Worm (Caenorhabditis elegans) whole organism, L2 larva: ENCODE measurements around the gene rgs-4.

Experiments used
- C34F6.9 ChIP-seq: fragments of 150-350 bp; optimal IDR thresholded peaks from 2 replicates; lab custom pipeline; 2014; ENCODE audit warnings: missing biosample characterization, missing genetic modification characterization
- F13H6.1 ChIP-seq: sonication (generic microtip); optimal IDR thresholded peaks from 2 replicates; lab custom pipeline; 2016; ENCODE audit warnings: missing genetic modification characterization, missing compliant biosample characterization
- R02D3.7 ChIP-seq: fragments of 150-350 bp; optimal IDR thresholded peaks from 2 replicates; lab custom pipeline; 2014; ENCODE audit warnings: missing biosample characterization, missing genetic modification characterization
- Y55F3AM.14 ChIP-seq: fragments of 200-800 bp; sonication (Bioruptor generic); optimal IDR thresholded peaks from 2 replicates; lab custom pipeline; 2018; ENCODE audit warnings: mild to moderate bottlenecking, missing genetic modification characterization, missing compliant biosample characterization
- ZK546.5 ChIP-seq: sonication (generic microtip); optimal IDR thresholded peaks from 2 replicates; lab custom pipeline; 2017; ENCODE audit warnings: missing biosample characterization, missing genetic modification characterization
- alr-1 ChIP-seq: fragments of 150-350 bp; optimal IDR thresholded peaks from 2 replicates; lab custom pipeline; 2014; ENCODE audit warnings: missing biosample characterization, missing genetic modification characterization
- aly-2 ChIP-seq: fragments of 150-350 bp; optimal IDR thresholded peaks from 2 replicates; lab custom pipeline; 2014; ENCODE audit warnings: missing biosample characterization, missing genetic modification characterization
- ama-1 ChIP-seq: fragments of 150-350 bp; optimal IDR thresholded peaks from 2 replicates; lab custom pipeline; 2018; ENCODE audit warnings: inconsistent platforms
- blmp-1 ChIP-seq: sonication (generic microtip); optimal IDR thresholded peaks from 2 replicates; lab custom pipeline; 2017; ENCODE audit warnings: missing genetic modification characterization, mild to moderate bottlenecking, missing compliant biosample characterization, antibody characterized with exemption, moderate library complexity; ENCODE audit not compliant: insufficient read depth
- ceh-16 ChIP-seq: fragments of 150-350 bp; optimal IDR thresholded peaks from 2 replicates; lab custom pipeline; 2014; ENCODE audit warnings: missing biosample characterization, missing genetic modification characterization
- ceh-82 ChIP-seq: fragments of 150-350 bp; optimal IDR thresholded peaks from 2 replicates; lab custom pipeline; 2014; ENCODE audit warnings: missing biosample characterization, missing genetic modification characterization
- crh-2 ChIP-seq: sonication (generic microtip); optimal IDR thresholded peaks from 2 replicates; lab custom pipeline; 2017; ENCODE audit warnings: missing biosample characterization, missing genetic modification characterization
- dmd-4 ChIP-seq: sonication (generic microtip); optimal IDR thresholded peaks from 2 replicates; lab custom pipeline; 2017; ENCODE audit warnings: missing biosample characterization, missing genetic modification characterization
- egl-27 ChIP-seq: sonication (generic microtip); optimal IDR thresholded peaks from 3 replicates; lab custom pipeline; 2017; ENCODE audit warnings: missing biosample characterization, missing genetic modification reagents, missing genetic modification characterization
- elt-1 ChIP-seq: fragments of 150-350 bp; optimal IDR thresholded peaks from 2 replicates; lab custom pipeline; 2014; ENCODE audit warnings: missing biosample characterization, missing genetic modification characterization
- elt-3 ChIP-seq: sonication (generic microtip); optimal IDR thresholded peaks from 2 replicates; lab custom pipeline; 2017; ENCODE audit warnings: missing biosample characterization, missing genetic modification characterization
- fos-1 ChIP-seq: fragments of 150-350 bp; optimal IDR thresholded peaks from 2 replicates; lab custom pipeline; 2014; ENCODE audit warnings: missing biosample characterization, missing genetic modification characterization
- gmeb-1 ChIP-seq: fragments of 150-350 bp; optimal IDR thresholded peaks from 2 replicates; lab custom pipeline; 2014; ENCODE audit warnings: missing biosample characterization, missing genetic modification characterization
- lin-11 ChIP-seq: fragments of 150-350 bp; sonication (generic microtip); optimal IDR thresholded peaks from 2 replicates; lab custom pipeline; 2014; ENCODE audit warnings: missing biosample characterization, missing genetic modification characterization, inconsistent platforms, mixed read lengths
- lin-13 ChIP-seq: fragments of 150-350 bp; optimal IDR thresholded peaks from 2 replicates; lab custom pipeline; 2014; ENCODE audit warnings: missing biosample characterization, missing genetic modification reagents, missing genetic modification characterization
- lin-39 ChIP-seq: fragments of 150-350 bp; optimal IDR thresholded peaks from 2 replicates; lab custom pipeline; 2014; ENCODE audit warnings: missing biosample characterization, missing genetic modification reagents, missing genetic modification characterization
- lsy-2 ChIP-seq, 2 experiments: fragments of 150-350 bp in 1 of 2; sonication (generic microtip) in 1 of 2; optimal IDR thresholded peaks; 2 replicates each; lab custom pipeline; 2014 to 2017; ENCODE audit warnings: missing biosample characterization in 2 of 2, missing genetic modification characterization in 2 of 2
- mab-5 ChIP-seq: fragments of 150-350 bp; optimal IDR thresholded peaks from 2 replicates; lab custom pipeline; 2014; ENCODE audit warnings: missing biosample characterization, missing genetic modification characterization
- mbf-1 ChIP-seq: sonication (generic microtip); optimal IDR thresholded peaks from 2 replicates; lab custom pipeline; 2017; ENCODE audit warnings: missing biosample characterization, missing genetic modification characterization
- mdl-1 ChIP-seq, 2 experiments: fragments of 150-350 bp in 1 of 2; sonication (generic microtip) in 1 of 2; optimal IDR thresholded peaks; 2 replicates each; lab custom pipeline; 2017; ENCODE audit warnings: missing biosample characterization in 2 of 2, missing genetic modification characterization in 2 of 2
- nhr-10 ChIP-seq: sonication (generic microtip); optimal IDR thresholded peaks from 2 replicates; lab custom pipeline; 2017; ENCODE audit warnings: missing biosample characterization, missing genetic modification characterization
- nhr-11 ChIP-seq: fragments of 150-350 bp; optimal IDR thresholded peaks from 2 replicates; lab custom pipeline; 2014; ENCODE audit warnings: missing biosample characterization, missing genetic modification characterization
- nhr-12 ChIP-seq: fragments of 150-350 bp; optimal IDR thresholded peaks from 2 replicates; lab custom pipeline; 2014; ENCODE audit warnings: missing biosample characterization, missing genetic modification characterization
- nhr-129 ChIP-seq: fragments of 150-350 bp; optimal IDR thresholded peaks from 2 replicates; lab custom pipeline; 2014; ENCODE audit warnings: missing biosample characterization, missing genetic modification characterization
- nhr-21 ChIP-seq: fragments of 150-350 bp; optimal IDR thresholded peaks from 2 replicates; lab custom pipeline; 2014; ENCODE audit warnings: missing biosample characterization, missing genetic modification characterization
- nhr-23 ChIP-seq: fragments of 150-350 bp; optimal IDR thresholded peaks from 2 replicates; lab custom pipeline; 2014; ENCODE audit warnings: missing biosample characterization, missing genetic modification reagents, missing genetic modification characterization
- nhr-237 ChIP-seq: fragments of 150-350 bp; optimal IDR thresholded peaks from 2 replicates; lab custom pipeline; 2014; ENCODE audit warnings: missing biosample characterization, missing genetic modification characterization
- nhr-25 ChIP-seq: fragments of 150-350 bp; sonication (generic microtip); optimal IDR thresholded peaks from 3 replicates; lab custom pipeline; 2014; ENCODE audit warnings: missing biosample characterization, missing genetic modification characterization
- nhr-6 ChIP-seq: fragments of 150-350 bp; optimal IDR thresholded peaks from 2 replicates; lab custom pipeline; 2014; ENCODE audit warnings: missing biosample characterization, missing genetic modification characterization
- nhr-77 ChIP-seq: fragments of 150-350 bp; optimal IDR thresholded peaks from 2 replicates; lab custom pipeline; 2014; ENCODE audit warnings: missing biosample characterization, missing genetic modification characterization
- peb-1 ChIP-seq: fragments of 150-350 bp; optimal IDR thresholded peaks from 2 replicates; lab custom pipeline; 2014; ENCODE audit warnings: missing biosample characterization, missing genetic modification characterization
- sem-4 ChIP-seq: fragments of 150-350 bp; optimal IDR thresholded peaks from 2 replicates; lab custom pipeline; 2014; ENCODE audit warnings: missing biosample characterization, missing genetic modification reagents, missing genetic modification characterization
- skn-1 ChIP-seq: sonication (generic microtip); optimal IDR thresholded peaks from 2 replicates; lab custom pipeline; 2017; ENCODE audit warnings: missing biosample characterization, missing genetic modification characterization
- sma-3 ChIP-seq: sonication (generic microtip); optimal IDR thresholded peaks from 2 replicates; lab custom pipeline; 2016; ENCODE audit warnings: missing genetic modification reagents, missing genetic modification characterization, missing compliant biosample characterization
- sma-9 ChIP-seq, 2 experiments: fragments of 150-350 bp in 1 of 2; sonication (generic microtip) in 1 of 2; optimal IDR thresholded peaks; 2 replicates each; lab custom pipeline; 2014 to 2016; ENCODE audit warnings: missing genetic modification characterization in 2 of 2, mild to moderate bottlenecking in 1 of 2, missing biosample characterization in 1 of 2, missing compliant biosample characterization in 1 of 2, missing genetic modification reagents in 1 of 2, moderate library complexity in 1 of 2
- snpc-4 ChIP-seq: fragments of 150-350 bp; optimal IDR thresholded peaks from 2 replicates; lab custom pipeline; 2014; ENCODE audit warnings: missing biosample characterization, missing genetic modification characterization
- unc-39 ChIP-seq: fragments of 150-350 bp; optimal IDR thresholded peaks from 2 replicates; lab custom pipeline; 2014; ENCODE audit warnings: missing biosample characterization, missing genetic modification characterization
- unc-55 ChIP-seq: fragments of 150-350 bp; sonication (generic microtip); optimal IDR thresholded peaks from 3 replicates; lab custom pipeline; 2014; ENCODE audit warnings: missing biosample characterization, missing genetic modification reagents, missing genetic modification characterization
- unc-62 ChIP-seq: fragments of 150-350 bp; optimal IDR thresholded peaks from 2 replicates; lab custom pipeline; 2014; ENCODE audit warnings: missing biosample characterization, missing genetic modification reagents, missing genetic modification characterization
- zag-1 ChIP-seq: fragments of 150-350 bp; optimal IDR thresholded peaks from 2 replicates; lab custom pipeline; 2014; ENCODE audit warnings: missing biosample characterization, missing genetic modification characterization
- ztf-1 ChIP-seq: fragments of 200-800 bp; sonication (Bioruptor generic); conservative IDR thresholded peaks from 2 replicates; pipeline ENCODE4 v1.3.6; 2022; ENCODE audit warnings: missing genetic modification characterization, missing compliant biosample characterization
- ztf-11 ChIP-seq: sonication (generic microtip); optimal IDR thresholded peaks from 2 replicates; lab custom pipeline; 2017; ENCODE audit warnings: missing biosample characterization, missing genetic modification characterization
- ztf-4 ChIP-seq: fragments of 150-350 bp; optimal IDR thresholded peaks from 2 replicates; lab custom pipeline; 2014; ENCODE audit warnings: missing biosample characterization, missing genetic modification characterization

rgs-4 gene

ce11 chrII:12679635-12680034 lies 25.1 kb downstream of the rgs-4 start, which contains the start of the genes Y38E10A.33 and cox-10:
Gene Y38E10A.33 (minus strand): TSS chrII:12679646.
Gene cox-10 (plus strand): TSS chrII:12679954.
- TF ChIP-seq alr-1 (no peak), nhr-237 (tag; lab: Kevin White, UChicago) (peak; percentile 36), unc-39 (tag; lab: Kevin White, UChicago) (no peak), nhr-129 (no peak), fos-1 (tag; lab: Kevin White, UChicago) (no peak), ztf-1 (GFP tag; lab: Robert Waterston, UW) (no peak), aly-2 (tag; lab: Kevin White, UChicago) (no peak), nhr-77 (tag; lab: Kevin White, UChicago) (no peak), ZK546.5 (tag; lab: Kevin White, UChicago) (no peak), unc-55 (GFP tag; lab: Kevin White, UChicago) (peak; percentile 78), mab-5 (tag; lab: Kevin White, UChicago) (peak; percentile 54), dmd-4 (tag; lab: Kevin White, UChicago) (no peak), nhr-25 (peak; percentile 50), F13H6.1 (tag; lab: Kevin White, UChicago) (peak; percentile 57), unc-62 (GFP tag; lab: Kevin White, UChicago) (no peak), nhr-12 (tag; lab: Kevin White, UChicago) (no peak), sem-4 (tag; lab: Kevin White, UChicago) (peak; percentile 30), elt-1 (tag; lab: Kevin White, UChicago) (no peak), nhr-11 (no peak), mdl-1 (tag; optimal IDR thresholded peaks at IDR 0.05; lab: Kevin White, UChicago) (no peak), elt-3 (tag; lab: Kevin White, UChicago) (no peak), sma-3 (peak; percentile 56), ceh-16 (tag; lab: Kevin White, UChicago) (no peak), lin-39 (tag; lab: Kevin White, UChicago) (no peak), nhr-10 (tag; lab: Kevin White, UChicago) (no peak), zag-1 (no peak), egl-27 (tag; lab: Kevin White, UChicago) (no peak), lin-13 (GFP tag; lab: Kevin White, UChicago) (peak; percentile 73), ceh-82 (tag; lab: Kevin White, UChicago) (no peak), lsy-2 (tag; optimal IDR thresholded peaks at IDR 0.05; lab: Kevin White, UChicago) (peak; percentile 33 to 68), R02D3.7 (tag; lab: Kevin White, UChicago) (peak; percentile 97), gmeb-1 (tag; lab: Kevin White, UChicago) (peak; percentile 98), lin-11 (peak; percentile 23), blmp-1 (no peak), snpc-4 (tag; lab: Kevin White, UChicago) (peak; percentile 69), ztf-11 (no peak), nhr-23 (tag; lab: Kevin White, UChicago) (no peak), mbf-1 (tag; lab: Kevin White, UChicago) (no peak), ama-1 (no peak), Y55F3AM.14 (GFP tag; lab: Kevin White, UChicago) (no peak), sma-9 (GFP tag; optimal IDR thresholded peaks at IDR 0.05; lab: Kevin White, UChicago) (no peak), sma-9 (tag; optimal IDR thresholded peaks at IDR 0.05; lab: Kevin White, UChicago) (no peak), nhr-6 (tag; lab: Kevin White, UChicago) (no peak), skn-1 (tag; lab: Kevin White, UChicago) (no peak), C34F6.9 (tag; lab: Kevin White, UChicago) (peak; percentile 61), ztf-4 (no peak), nhr-21 (tag; lab: Kevin White, UChicago) (peak; percentile 38), peb-1 (tag; lab: Kevin White, UChicago) (no peak), crh-2 (tag; lab: Kevin White, UChicago) (peak; percentile 45)
